Worm (Caenorhabditis elegans) whole organism, L1 larva: ENCODE measurements around the gene rle-1.
A peak's percentile ranks its signal among the peaks of the same experiment; 100 is the strongest.

Experiments used
- C04F5.9 ChIP-seq: sonication (generic microtip); optimal IDR thresholded peaks from 2 replicates; lab custom pipeline; 2016; ENCODE audit warnings: missing genetic modification characterization, missing compliant biosample characterization
- C16A3.4 ChIP-seq: fragments of 150-350 bp; optimal IDR thresholded peaks from 2 replicates; lab custom pipeline; 2014; ENCODE audit warnings: missing biosample characterization, missing genetic modification characterization
- F16B12.6 ChIP-seq: fragments of 150-350 bp; optimal IDR thresholded peaks from 2 replicates; lab custom pipeline; 2014; ENCODE audit warnings: missing biosample characterization, missing genetic modification characterization
- ama-1 ChIP-seq: fragments of 150-350 bp; optimal IDR thresholded peaks from 2 replicates; lab custom pipeline; 2014
- ceh-8 ChIP-seq: fragments of 200-800 bp; sonication (Bioruptor generic); optimal IDR thresholded peaks from 2 replicates; lab custom pipeline; 2018; ENCODE audit warnings: mild to moderate bottlenecking, missing genetic modification characterization, moderate library complexity, missing compliant biosample characterization
- ceh-88 ChIP-seq: fragments of 200-800 bp; sonication (Bioruptor generic); IDR thresholded peaks from 2 replicates; pipeline ENCODE4 v1.3.6; 2022; ENCODE audit warnings: missing genetic modification characterization, missing compliant biosample characterization
- ceh-90 ChIP-seq: sonication (generic microtip); optimal IDR thresholded peaks from 2 replicates; lab custom pipeline; 2016; ENCODE audit warnings: missing genetic modification characterization, missing compliant biosample characterization
- ces-1 ChIP-seq: fragments of 150-350 bp; optimal IDR thresholded peaks from 2 replicates; lab custom pipeline; 2014; ENCODE audit warnings: missing biosample characterization, missing genetic modification reagents, missing genetic modification characterization
- dpl-1 ChIP-seq, 3 experiments: fragments of 150-350 bp in 2 of 3; sonication (generic microtip) in 1 of 3; optimal IDR thresholded peaks; 2 replicates each; lab custom pipeline; 2014 to 2017; ENCODE audit warnings: missing biosample characterization in 3 of 3, missing genetic modification characterization in 3 of 3, missing genetic modification reagents in 3 of 3
- dsc-1 ChIP-seq: sonication (generic microtip); optimal IDR thresholded peaks from 2 replicates; lab custom pipeline; 2016; ENCODE audit warnings: mild to moderate bottlenecking, missing genetic modification characterization, missing compliant biosample characterization
- efl-1 ChIP-seq, 4 experiments: fragments of 150-350 bp; optimal IDR thresholded peaks in 3 of 4; peaks in 1 of 4; 1 replicate in 1 of 4; 2 replicates in 3 of 4; lab custom pipeline; 2014; ENCODE audit warnings: missing biosample characterization in 2 of 4, missing genetic modification characterization in 2 of 4, missing genetic modification reagents in 2 of 4
- egl-13 ChIP-seq: sonication (generic microtip); optimal IDR thresholded peaks from 2 replicates; lab custom pipeline; 2016; ENCODE audit warnings: missing genotype, missing genetic modification reagents, missing genetic modification characterization, missing compliant biosample characterization
- egl-27 ChIP-seq, 2 experiments: fragments of 150-350 bp in 1 of 2; sonication (generic microtip); optimal IDR thresholded peaks; 3 replicates each; lab custom pipeline; 2017 to 2018; ENCODE audit warnings: missing biosample characterization in 2 of 2, missing genetic modification characterization in 2 of 2, missing genetic modification reagents in 2 of 2
- fkh-4 ChIP-seq: sonication (generic microtip); optimal IDR thresholded peaks from 2 replicates; lab custom pipeline; 2016; ENCODE audit warnings: missing compliant biosample characterization, missing genetic modification characterization, borderline replicate concordance
- fkh-8 ChIP-seq: sonication (generic microtip); optimal IDR thresholded peaks from 2 replicates; lab custom pipeline; 2016; ENCODE audit warnings: mild to moderate bottlenecking, missing genetic modification characterization, missing compliant biosample characterization
- hlh-4 ChIP-seq: sonication (generic microtip); optimal IDR thresholded peaks from 2 replicates; lab custom pipeline; 2016; ENCODE audit warnings: mild to moderate bottlenecking, missing genetic modification characterization, missing compliant biosample characterization
- hpl-2 ChIP-seq: fragments of 150-350 bp; optimal IDR thresholded peaks from 2 replicates; lab custom pipeline; 2014; ENCODE audit warnings: missing biosample characterization, missing genetic modification reagents, missing genetic modification characterization
- irx-1 ChIP-seq: sonication (generic microtip); optimal IDR thresholded peaks from 2 replicates; lab custom pipeline; 2016; ENCODE audit warnings: missing genetic modification characterization, missing compliant biosample characterization
- jun-1 ChIP-seq: fragments of 150-350 bp; optimal IDR thresholded peaks from 2 replicates; lab custom pipeline; 2014; ENCODE audit warnings: missing biosample characterization, missing genetic modification reagents, missing genetic modification characterization
- lin-13 ChIP-seq: fragments of 150-350 bp; optimal IDR thresholded peaks from 2 replicates; lab custom pipeline; 2014; ENCODE audit warnings: missing biosample characterization, missing genetic modification reagents, missing genetic modification characterization
- lin-14 ChIP-seq: fragments of 200-800 bp; sonication (Bioruptor generic); optimal IDR thresholded peaks from 2 replicates; lab custom pipeline; 2018; ENCODE audit warnings: mild to moderate bottlenecking, missing genetic modification characterization, moderate library complexity, missing compliant biosample characterization
- lin-15B ChIP-seq: fragments of 150-350 bp; sonication (generic microtip); optimal IDR thresholded peaks from 3 replicates; lab custom pipeline; 2014; ENCODE audit warnings: missing biosample characterization, missing genetic modification characterization
- lin-35 ChIP-seq, 2 experiments: fragments of 150-350 bp; optimal IDR thresholded peaks; 2 replicates each; lab custom pipeline; 2014; ENCODE audit warnings: missing biosample characterization in 2 of 2, missing genetic modification characterization in 2 of 2, missing genetic modification reagents in 2 of 2
- lir-3 ChIP-seq: sonication (generic microtip); optimal IDR thresholded peaks from 2 replicates; lab custom pipeline; 2016; ENCODE audit warnings: mild to moderate bottlenecking, missing genetic modification characterization, moderate library complexity, missing compliant biosample characterization; ENCODE audit not compliant: poor library complexity
- lsy-2 ChIP-seq, 2 experiments: fragments of 150-350 bp; optimal IDR thresholded peaks; 2 replicates each; lab custom pipeline; 2014; ENCODE audit warnings: missing biosample characterization in 2 of 2, missing genetic modification characterization in 2 of 2
- mdl-1 ChIP-seq, 2 experiments: fragments of 150-350 bp; optimal IDR thresholded peaks; 2 replicates each; lab custom pipeline; 2014 to 2017; ENCODE audit warnings: missing biosample characterization in 2 of 2, missing genetic modification characterization in 2 of 2, inconsistent platforms in 1 of 2
- nhr-11 ChIP-seq: fragments of 150-350 bp; optimal IDR thresholded peaks from 2 replicates; lab custom pipeline; 2014; ENCODE audit warnings: missing biosample characterization, missing genetic modification characterization
- nhr-12 ChIP-seq: sonication (generic microtip); optimal IDR thresholded peaks from 2 replicates; lab custom pipeline; 2017; ENCODE audit warnings: missing biosample characterization, missing genetic modification characterization
- nhr-19 ChIP-seq: fragments of 200-800 bp; sonication (Bioruptor generic); conservative IDR thresholded peaks from 2 replicates; pipeline ENCODE4 v1.3.6; 2022; ENCODE audit warnings: missing genetic modification characterization, missing compliant biosample characterization
- nhr-20 ChIP-seq: sonication (generic microtip); optimal IDR thresholded peaks from 2 replicates; lab custom pipeline; 2016; ENCODE audit warnings: mild to moderate bottlenecking, missing genetic modification characterization, missing compliant biosample characterization
- nhr-237 ChIP-seq: fragments of 150-350 bp; optimal IDR thresholded peaks from 2 replicates; lab custom pipeline; 2014; ENCODE audit warnings: missing biosample characterization, missing genetic modification characterization
- nhr-28 ChIP-seq: fragments of 150-350 bp; optimal IDR thresholded peaks from 2 replicates; lab custom pipeline; 2014; ENCODE audit warnings: missing biosample characterization, missing genetic modification characterization
- nhr-77 ChIP-seq: fragments of 150-350 bp; optimal IDR thresholded peaks from 2 replicates; lab custom pipeline; 2014; ENCODE audit warnings: missing biosample characterization, missing genetic modification characterization
- nhr-84 ChIP-seq: sonication (generic microtip); optimal IDR thresholded peaks from 2 replicates; lab custom pipeline; 2017; ENCODE audit warnings: missing biosample characterization, missing genetic modification characterization
- pag-3 ChIP-seq: sonication (generic microtip); optimal IDR thresholded peaks from 2 replicates; lab custom pipeline; 2017; ENCODE audit warnings: missing genetic modification characterization, mild to moderate bottlenecking, missing compliant biosample characterization, antibody characterized with exemption, borderline replicate concordance; ENCODE audit not compliant: insufficient read depth
- pax-3 ChIP-seq: fragments of 200-800 bp; sonication (Bioruptor generic); optimal IDR thresholded peaks from 2 replicates; lab custom pipeline; 2018; ENCODE audit warnings: mild to moderate bottlenecking, missing genetic modification characterization, moderate library complexity, missing compliant biosample characterization
- snu-23 ChIP-seq: sonication (generic microtip); optimal IDR thresholded peaks from 2 replicates; lab custom pipeline; 2016; ENCODE audit warnings: missing genetic modification characterization, missing compliant biosample characterization
- sox-4 ChIP-seq: sonication (generic microtip); optimal IDR thresholded peaks from 2 replicates; lab custom pipeline; 2016; ENCODE audit warnings: missing genetic modification characterization, missing compliant biosample characterization
- sptf-1 ChIP-seq: fragments of 150-350 bp; optimal IDR thresholded peaks from 2 replicates; lab custom pipeline; 2014; ENCODE audit warnings: missing biosample characterization, missing genetic modification characterization
- sup-37 ChIP-seq: fragments of 200-800 bp; sonication (Bioruptor generic); optimal IDR thresholded peaks from 2 replicates; lab custom pipeline; 2018; ENCODE audit warnings: mild to moderate bottlenecking, missing genetic modification characterization, missing compliant biosample characterization
- unc-130 ChIP-seq: fragments of 150-350 bp; optimal IDR thresholded peaks from 2 replicates; lab custom pipeline; 2017; ENCODE audit warnings: missing biosample characterization, missing genetic modification characterization, inconsistent platforms
- unc-62 ChIP-seq: fragments of 150-350 bp; optimal IDR thresholded peaks from 2 replicates; lab custom pipeline; 2014; ENCODE audit warnings: missing biosample characterization, missing genetic modification reagents, missing genetic modification characterization
- unc-86 ChIP-seq: sonication (generic microtip); optimal IDR thresholded peaks from 2 replicates; lab custom pipeline; 2016; ENCODE audit warnings: missing genetic modification characterization, missing compliant biosample characterization
- vab-15 ChIP-seq: sonication (generic microtip); optimal IDR thresholded peaks from 2 replicates; lab custom pipeline; 2017; ENCODE audit warnings: missing genotype, mild to moderate bottlenecking, missing genetic modification characterization, missing compliant biosample characterization
- zag-1 ChIP-seq: fragments of 150-350 bp; optimal IDR thresholded peaks from 2 replicates; lab custom pipeline; 2014; ENCODE audit warnings: missing biosample characterization, missing genetic modification characterization
- zip-4 ChIP-seq: fragments of 200-800 bp; sonication (Bioruptor generic); optimal IDR thresholded peaks from 2 replicates; lab custom pipeline; 2018; ENCODE audit warnings: mild to moderate bottlenecking, missing genetic modification characterization, moderate library complexity, missing compliant biosample characterization

rle-1 gene

ce11 chrIII:10903009-10903609, 32.9 kb upstream of the rle-1 start (continued):
- TF ChIP-seq irx-1 (no peak), lsy-2 (tag; optimal IDR thresholded peaks at IDR 0.05; lab: Kevin White, UChicago) (peak; percentile 10 to 30), nhr-20 (tag; lab: Kevin White, UChicago) (peak; percentile 4), sox-4 (tag; lab: Kevin White, UChicago) (peak; percentile 43), hlh-4 (tag; lab: Kevin White, UChicago) (no peak), fkh-8 (tag; lab: Kevin White, UChicago) (peak; percentile 98), snu-23 (GFP tag; lab: Kevin White, UChicago) (peak; percentile 43), nhr-237 (tag; lab: Kevin White, UChicago) (no peak), dsc-1 (peak; percentile 82)

DNA sequence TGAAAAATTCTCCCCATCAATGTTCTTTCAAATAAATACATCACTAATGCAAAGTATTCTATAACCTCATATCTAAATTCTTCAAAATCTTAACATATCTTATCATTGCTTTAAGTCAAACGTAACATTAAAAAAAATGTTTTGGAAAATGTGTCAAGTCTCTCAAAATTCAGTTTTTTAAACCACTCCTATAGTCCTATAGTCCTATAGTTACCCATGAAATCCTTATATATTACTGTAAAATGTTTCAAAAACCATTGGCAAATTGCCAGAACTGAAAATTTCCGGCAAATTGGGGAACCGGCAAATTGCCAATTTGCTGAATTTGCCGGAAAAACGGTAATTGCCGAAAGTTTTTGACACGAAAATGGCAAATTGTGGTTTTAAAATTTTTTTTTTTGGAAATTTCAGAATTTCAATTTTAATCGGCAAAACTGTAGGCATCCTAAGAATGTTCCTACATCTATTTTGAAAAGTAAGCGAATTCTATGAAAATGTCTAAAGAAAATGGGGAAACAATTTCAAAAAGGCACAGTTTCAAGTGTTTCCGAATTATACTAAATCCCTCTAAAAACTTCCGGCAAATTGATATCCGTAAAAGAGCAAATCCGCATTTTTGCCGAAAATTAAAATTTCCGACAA, 31.6 kb upstream of the rle-1 start:
- TF ChIP-seq unc-62 (GFP tag; lab: Kevin White, UChicago) (no peak), dpl-1 (GFP tag; optimal IDR thresholded peaks at IDR 0.05; lab: Kevin White, UChicago) (peak in 2 of 3 experiments; percentile 1 to 54), efl-1 (optimal IDR thresholded peaks at IDR 0.05; lab: Kevin White, UChicago) (no peak), efl-1 (GFP tag; optimal IDR thresholded peaks at IDR 0.05 in 1 of 2; lab: Kevin White, UChicago) (peak; percentile 10 to 94), hpl-2 (GFP tag; lab: Kevin White, UChicago) (no peak), zag-1 (tag; lab: Kevin White, UChicago) (no peak), lsy-2 (tag; optimal IDR thresholded peaks at IDR 0.05; lab: Kevin White, UChicago) (peak in 1 of 2 experiments; percentile 39)

DNA sequence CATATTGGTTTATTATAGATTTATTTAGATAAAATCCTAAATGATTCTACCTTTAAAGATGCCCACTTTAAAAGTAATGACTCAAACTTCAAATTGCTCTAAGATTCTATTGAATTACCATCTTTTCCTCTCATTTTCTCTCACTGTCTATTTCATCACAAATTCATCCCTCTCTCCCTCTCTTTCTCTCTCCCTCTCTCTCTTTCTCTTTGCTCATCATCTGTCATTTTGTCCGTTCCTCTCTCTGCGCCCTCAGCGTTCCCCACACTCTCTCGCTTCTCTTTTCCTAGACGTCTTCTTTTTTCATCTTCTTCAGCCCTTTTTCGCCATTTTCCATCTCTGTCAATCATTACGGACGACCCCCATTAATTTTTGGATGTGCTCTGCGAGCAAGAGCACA, 30.9 kb upstream of the rle-1 start:
- TF ChIP-seq ceh-8 (peak; percentile 52), nhr-77 (tag; lab: Kevin White, UChicago) (no peak), sup-37 (no peak), F16B12.6 (no peak), lin-14 (GFP tag; lab: Kevin White, UChicago) (peak; percentile 87), C16A3.4 (tag; lab: Kevin White, UChicago) (no peak), egl-27 (tag; optimal IDR thresholded peaks at IDR 0.05; lab: Kevin White, UChicago) (no peak), pax-3 (no peak), sox-4 (tag; lab: Kevin White, UChicago) (no peak), irx-1 (no peak), unc-130 (tag; lab: Kevin White, UChicago) (no peak), fkh-4 (tag; lab: Kevin White, UChicago) (no peak), vab-15 (tag; lab: Kevin White, UChicago) (no peak), unc-62 (GFP tag; lab: Kevin White, UChicago) (no peak), nhr-28 (tag; lab: Kevin White, UChicago) (no peak), nhr-19 (GFP tag; lab: Robert Waterston, UW) (no peak), zip-4 (GFP tag; lab: Kevin White, UChicago) (no peak), nhr-11 (no peak), unc-86 (tag; lab: Kevin White, UChicago) (peak; percentile 51), C04F5.9 (tag; lab: Kevin White, UChicago) (no peak), efl-1 (optimal IDR thresholded peaks at IDR 0.05; lab: Kevin White, UChicago) (peak; percentile 57 to 73), efl-1 (GFP tag; optimal IDR thresholded peaks at IDR 0.05 in 1 of 2; lab: Kevin White, UChicago) (peak; percentile 88 to 97), nhr-237 (tag; lab: Kevin White, UChicago) (no peak), nhr-12 (tag; lab: Kevin White, UChicago) (no peak), sptf-1 (tag; lab: Kevin White, UChicago) (no peak), dpl-1 (GFP tag; optimal IDR thresholded peaks at IDR 0.05; lab: Kevin White, UChicago) (peak in 2 of 3 experiments; percentile 68 to 78), nhr-84 (tag; lab: Kevin White, UChicago) (no peak), egl-13 (tag; lab: Kevin White, UChicago) (peak; percentile 51), pag-3 (tag; lab: Kevin White, UChicago) (no peak), ceh-88 (GFP tag; lab: Robert Waterston, UW) (no peak), lir-3 (no peak), mdl-1 (tag; optimal IDR thresholded peaks at IDR 0.05; lab: Kevin White, UChicago) (no peak), ceh-90 (tag; lab: Kevin White, UChicago) (no peak), ces-1 (GFP tag; lab: Kevin White, UChicago) (no peak), jun-1 (no peak), lin-15B (tag; lab: Kevin White, UChicago) (no peak), lin-13 (GFP tag; lab: Kevin White, UChicago) (peak; percentile 5), ama-1 (lab: Kevin White, UChicago) (no peak), lin-35 (GFP tag; optimal IDR thresholded peaks at IDR 0.05; lab: Kevin White, UChicago) (peak; percentile 73 to 79)
